Worm (Caenorhabditis elegans): Measurements from ENCODE around the gene scd-1.

- no peak for TF ChIP-seq nhr-232 (tag; optimal IDR thresholded peaks at IDR 0.05)
- TF ChIP-seq elt-4 (tag; optimal IDR thresholded peaks at IDR 0.05) = no peak
- no peak for TF ChIP-seq pqm-1 (tag; optimal IDR thresholded peaks at IDR 0.05)
- TF ChIP-seq che-1 (tag; optimal IDR thresholded peaks at IDR 0.05) = no peak
- no peak for TF ChIP-seq fkh-10 (GFP tag; optimal IDR thresholded peaks at IDR 0.05)
These were observed 19.5 kb upstream of the scd-1 start for ce11 chrX:12545100-12545499.
